Worm (Caenorhabditis elegans): ENCODE results near the gene C14A4.13.

ce11 chrII:10592452-10592851 is 25.8 kb upstream of the C14A4.13 start, which contains the start of gene crn-5:
- TF ChIP-seq snpc-4 (tag; optimal IDR thresholded peaks at IDR 0.05): no peak
- TF ChIP-seq tbx-8 (GFP tag; optimal IDR thresholded peaks at IDR 0.05): no peak
- no peak for TF ChIP-seq unc-62 (GFP tag; optimal IDR thresholded peaks at IDR 0.05)
- TF ChIP-seq ham-2 (GFP tag; optimal IDR thresholded peaks at IDR 0.05): no peak
- no peak for TF ChIP-seq unc-39 (tag; optimal IDR thresholded peaks at IDR 0.05)
- TF ChIP-seq ceh-43 (GFP tag; optimal IDR thresholded peaks at IDR 0.05): no peak
- no peak for TF ChIP-seq lsy-2 (tag; optimal IDR thresholded peaks at IDR 0.05)
- TF ChIP-seq lin-32 (GFP tag; optimal IDR thresholded peaks at IDR 0.05): no peak
- TF ChIP-seq blmp-1 (tag; optimal IDR thresholded peaks at IDR 0.05): no peak
- no peak for TF ChIP-seq nhr-76 (tag; optimal IDR thresholded peaks at IDR 0.05)

Data from whole organism, mixed stage, embryonic.